Fruit fly (Drosophila melanogaster) whole organism, embryonic: ENCODE results near the gene cue.

Experiments
- Abd-B ChIP-seq: fragments of 200-800 bp; sonication (Bioruptor generic); optimal IDR thresholded peaks from 2 replicates; lab custom pipeline; 2018; ENCODE audit warnings: missing biosample characterization, mild to moderate bottlenecking, missing genetic modification characterization, moderate library complexity
- Aef1 ChIP-seq: fragments of 200-800 bp; sonication (Bioruptor generic); IDR thresholded peaks from 3 replicates; pipeline ENCODE4 v1.3.6; 2022; ENCODE audit warnings: missing biosample characterization, missing genetic modification characterization
- CG10431 ChIP-seq: fragments of 200-800 bp; sonication (Bioruptor generic); optimal IDR thresholded peaks from 3 replicates; lab custom pipeline; 2018; ENCODE audit warnings: missing biosample characterization, mild to moderate bottlenecking, missing genetic modification characterization
- CG12071 ChIP-seq: fragments of 200-800 bp; sonication (Bioruptor generic); optimal IDR thresholded peaks from 3 replicates; lab custom pipeline; 2018; ENCODE audit warnings: missing biosample characterization, mild to moderate bottlenecking, missing genetic modification characterization
- CG12219 ChIP-seq: fragments of 200-800 bp; sonication (Bioruptor generic); optimal IDR thresholded peaks from 3 replicates; lab custom pipeline; 2018; ENCODE audit warnings: missing biosample characterization, mild to moderate bottlenecking, missing genetic modification characterization
- CG14014 ChIP-seq: fragments of 200-800 bp; sonication (Bioruptor generic); IDR thresholded peaks from 2 replicates; pipeline ENCODE4 v1.3.6; 2022; ENCODE audit warnings: missing biosample characterization, missing genetic modification characterization
- CG14710 ChIP-seq: fragments of 200-800 bp; sonication (Bioruptor generic); optimal IDR thresholded peaks from 3 replicates; lab custom pipeline; 2019; ENCODE audit warnings: missing biosample characterization, mild to moderate bottlenecking, missing genetic modification characterization, moderate library complexity
- CG15269 ChIP-seq: fragments of 200-800 bp; sonication (Bioruptor generic); optimal IDR thresholded peaks from 2 replicates; lab custom pipeline; 2018; ENCODE audit warnings: missing biosample characterization, mild to moderate bottlenecking, missing genetic modification characterization, moderate library complexity
- CG16779 ChIP-seq: fragments of 200-800 bp; sonication (Bioruptor generic); IDR thresholded peaks from 2 replicates; pipeline ENCODE4 v1.3.6; 2022; ENCODE audit warnings: missing biosample characterization, missing genetic modification characterization
- CG16813 ChIP-seq: fragments of 200-800 bp; sonication (Bioruptor generic); IDR thresholded peaks from 3 replicates; pipeline ENCODE4 v1.3.6; 2022; ENCODE audit warnings: missing biosample characterization, missing genetic modification characterization; ENCODE audit not compliant: partially characterized antibody
- CG17912 ChIP-seq: fragments of 200-800 bp; sonication (Bioruptor generic); optimal IDR thresholded peaks from 2 replicates; lab custom pipeline; 2018; ENCODE audit warnings: missing biosample characterization, mild to moderate bottlenecking, missing genetic modification characterization
- CG1792 ChIP-seq: fragments of 200-800 bp; sonication (Bioruptor generic); optimal IDR thresholded peaks from 2 replicates; lab custom pipeline; 2016; ENCODE audit warnings: missing biosample characterization, missing genetic modification characterization
- CG18619 ChIP-seq: fragments of 200-800 bp; sonication (Bioruptor generic); optimal IDR thresholded peaks from 3 replicates; lab custom pipeline; 2017; ENCODE audit warnings: missing biosample characterization, mild to moderate bottlenecking, missing genetic modification characterization
- CG4360 ChIP-seq: fragments of 200-800 bp; sonication (Bioruptor generic); IDR thresholded peaks from 2 replicates; pipeline ENCODE4 v1.3.6; 2022; ENCODE audit warnings: missing biosample characterization, missing genetic modification characterization
- CG5180 ChIP-seq: fragments of 200-800 bp; sonication (Bioruptor generic); optimal IDR thresholded peaks from 3 replicates; lab custom pipeline; 2017; ENCODE audit warnings: missing biosample characterization, missing genetic modification characterization, mild to moderate bottlenecking, moderate library complexity, missing genetic modification reagents
- CG8924 ChIP-seq: fragments of 200-800 bp; optimal IDR thresholded peaks from 3 replicates; lab custom pipeline; 2019; ENCODE audit warnings: missing biosample characterization, mild to moderate bottlenecking, missing genetic modification characterization, moderate library complexity
- Dref ChIP-seq: fragments of 200-800 bp; sonication (Bioruptor generic); IDR thresholded peaks from 2 replicates; pipeline ENCODE4 v1.3.6; 2022; ENCODE audit warnings: missing biosample characterization, missing genetic modification characterization
- Hsf ChIP-seq: fragments of 200-800 bp; sonication (Bioruptor generic); optimal IDR thresholded peaks from 3 replicates; lab custom pipeline; 2016; ENCODE audit warnings: missing biosample characterization, missing genetic modification characterization
- Kr ChIP-seq: fragments of 200-800 bp; sonication (Bioruptor generic); optimal IDR thresholded peaks from 2 replicates; lab custom pipeline; 2017; ENCODE audit warnings: missing biosample characterization, mild to moderate bottlenecking, missing genetic modification characterization
- Myb ChIP-seq: fragments of 200-800 bp; sonication (Bioruptor generic); optimal IDR thresholded peaks from 2 replicates; lab custom pipeline; 2016; ENCODE audit warnings: missing biosample characterization, missing genetic modification characterization
- NC2β ChIP-seq: fragments of 200-800 bp; sonication (Bioruptor generic); optimal IDR thresholded peaks from 2 replicates; lab custom pipeline; 2016; ENCODE audit warnings: missing biosample characterization, missing genetic modification characterization
- Scr ChIP-seq: fragments of 200-800 bp; sonication (Bioruptor generic); IDR thresholded peaks from 2 replicates; pipeline ENCODE4 v1.3.6; 2022; ENCODE audit warnings: missing biosample characterization, missing genetic modification characterization; ENCODE audit not compliant: partially characterized antibody
- Sox102F ChIP-seq: fragments of 200-800 bp; sonication (Bioruptor generic); optimal IDR thresholded peaks from 2 replicates; lab custom pipeline; 2018; ENCODE audit warnings: missing biosample characterization, mild to moderate bottlenecking, missing genetic modification characterization, moderate library complexity
- az2 ChIP-seq: fragments of 200-800 bp; sonication (Bioruptor generic); optimal IDR thresholded peaks from 3 replicates; lab custom pipeline; 2016; ENCODE audit warnings: missing biosample characterization, missing genetic modification characterization
- bowl ChIP-seq: fragments of 200-800 bp; sonication (Bioruptor generic); IDR thresholded peaks from 2 replicates; pipeline ENCODE4 v1.3.6; 2022; ENCODE audit warnings: missing biosample characterization, missing genetic modification characterization
- crc ChIP-seq: fragments of 200-800 bp; sonication (Bioruptor generic); optimal IDR thresholded peaks from 2 replicates; lab custom pipeline; 2016; ENCODE audit warnings: missing biosample characterization, missing genetic modification characterization
- croc ChIP-seq: fragments of 200-800 bp; sonication (Bioruptor generic); conservative IDR thresholded peaks from 3 replicates; pipeline ENCODE4 v1.3.6; 2022; ENCODE audit warnings: missing biosample characterization, missing genetic modification characterization
- dysf ChIP-seq: fragments of 200-800 bp; sonication (Bioruptor generic); IDR thresholded peaks from 3 replicates; pipeline ENCODE4 v1.3.6; 2022; ENCODE audit warnings: missing biosample characterization, missing genetic modification characterization
- eyg ChIP-seq: fragments of 200-800 bp; sonication (Bioruptor generic); optimal IDR thresholded peaks from 3 replicates; lab custom pipeline; 2016; ENCODE audit warnings: missing biosample characterization, missing genetic modification characterization
- gfzf ChIP-seq: fragments of 200-800 bp; sonication (Bioruptor generic); optimal IDR thresholded peaks from 2 replicates; lab custom pipeline; 2016; ENCODE audit warnings: missing biosample characterization, mild to moderate bottlenecking, missing genetic modification characterization, moderate library complexity
- gsb-n ChIP-seq: fragments of 200-800 bp; sonication (Bioruptor generic); optimal IDR thresholded peaks from 3 replicates; lab custom pipeline; 2018; ENCODE audit warnings: missing biosample characterization, mild to moderate bottlenecking, missing genetic modification characterization
- hkb ChIP-seq, 2 experiments: fragments of 200-800 bp in 1 of 2; fragments of >200 bp in 1 of 2; sonication (Bioruptor generic) in 1 of 2; IDR thresholded peaks in 1 of 2; optimal IDR thresholded peaks in 1 of 2; 2 replicates each; pipeline versions ENCODE4 v1.3.6 to Lab custom; 2017 to 2022; ENCODE audit warnings: missing biosample characterization in 1 of 2, missing genetic modification characterization in 1 of 2
- ind ChIP-seq: fragments of 200-800 bp; sonication (Bioruptor generic); optimal IDR thresholded peaks from 3 replicates; lab custom pipeline; 2016; ENCODE audit warnings: missing biosample characterization, missing genetic modification characterization
- lilli ChIP-seq: fragments of 200-800 bp; sonication (Bioruptor generic); optimal IDR thresholded peaks from 3 replicates; lab custom pipeline; 2016; ENCODE audit warnings: missing biosample characterization, missing genetic modification characterization
- maf-S ChIP-seq: fragments of 200-800 bp; sonication (Bioruptor generic); optimal IDR thresholded peaks from 2 replicates; lab custom pipeline; 2016; ENCODE audit warnings: missing biosample characterization, missing genetic modification characterization
- mirr ChIP-seq: fragments of 200-800 bp; sonication (Bioruptor generic); optimal IDR thresholded peaks from 3 replicates; lab custom pipeline; 2018; ENCODE audit warnings: missing biosample characterization, mild to moderate bottlenecking, missing genetic modification characterization
- nau ChIP-seq: fragments of 200-800 bp; sonication (Bioruptor generic); optimal IDR thresholded peaks from 3 replicates; lab custom pipeline; 2017; ENCODE audit warnings: missing biosample characterization, mild to moderate bottlenecking, missing genetic modification characterization, missing genetic modification reagents
- nerfin-1 ChIP-seq: fragments of 200-800 bp; sonication (Bioruptor generic); optimal IDR thresholded peaks from 3 replicates; lab custom pipeline; 2019; ENCODE audit warnings: missing biosample characterization, mild to moderate bottlenecking, missing genetic modification characterization, moderate library complexity
- onecut ChIP-seq: fragments of 200-800 bp; sonication (Bioruptor generic); IDR thresholded peaks from 2 replicates; pipeline ENCODE4 v1.3.6; 2022; ENCODE audit warnings: missing biosample characterization, missing genetic modification characterization
- p53 ChIP-seq: fragments of 200-800 bp; sonication (Bioruptor generic); optimal IDR thresholded peaks from 2 replicates; lab custom pipeline; 2016; ENCODE audit warnings: missing biosample characterization, missing genetic modification characterization
- pan ChIP-seq, 4 experiments: fragments of >200 bp in 3 of 4; fragments of 200-800 bp in 1 of 4; sonication (Bioruptor generic) in 1 of 4; optimal IDR thresholded peaks in 3 of 4; IDR thresholded peaks in 1 of 4; 2 replicates each; pipeline versions ENCODE4 v1.3.6 to Lab custom; 2017 to 2022; ENCODE audit warnings: missing biosample characterization in 2 of 4, missing genetic modification characterization in 2 of 4, mixed read lengths in 1 of 4
- psq ChIP-seq: fragments of 200-800 bp; sonication (Bioruptor generic); optimal IDR thresholded peaks from 2 replicates; lab custom pipeline; 2017; ENCODE audit warnings: missing biosample characterization, missing genetic modification characterization
- repo ChIP-seq: fragments of 200-800 bp; sonication (Bioruptor generic); optimal IDR thresholded peaks from 2 replicates; lab custom pipeline; 2016; ENCODE audit warnings: missing biosample characterization, missing genetic modification characterization
- sens-2 ChIP-seq: fragments of 200-800 bp; sonication (Bioruptor generic); IDR thresholded peaks from 2 replicates; pipeline ENCODE4 v1.3.6; 2022; ENCODE audit warnings: missing biosample characterization, missing genetic modification characterization
- sob ChIP-seq: fragments of 200-800 bp; sonication (Bioruptor generic); IDR thresholded peaks from 2 replicates; pipeline ENCODE4 v1.3.6; 2022; ENCODE audit warnings: missing biosample characterization, missing genetic modification characterization
- stwl ChIP-seq: fragments of 200-800 bp; sonication (Bioruptor generic); optimal IDR thresholded peaks from 3 replicates; lab custom pipeline; 2018; ENCODE audit warnings: missing biosample characterization, mild to moderate bottlenecking, missing genetic modification characterization, moderate library complexity
- trem ChIP-seq: fragments of 200-800 bp; optimal IDR thresholded peaks from 3 replicates; lab custom pipeline; 2019; ENCODE audit warnings: missing biosample characterization, mild to moderate bottlenecking, missing genetic modification characterization, moderate library complexity
- ttk ChIP-seq: fragments of 200-800 bp; sonication (Bioruptor generic); IDR thresholded peaks from 2 replicates; pipeline ENCODE4 v2.1.2; 2022; ENCODE audit warnings: missing biosample characterization, missing genetic modification characterization

cue gene

DNA sequence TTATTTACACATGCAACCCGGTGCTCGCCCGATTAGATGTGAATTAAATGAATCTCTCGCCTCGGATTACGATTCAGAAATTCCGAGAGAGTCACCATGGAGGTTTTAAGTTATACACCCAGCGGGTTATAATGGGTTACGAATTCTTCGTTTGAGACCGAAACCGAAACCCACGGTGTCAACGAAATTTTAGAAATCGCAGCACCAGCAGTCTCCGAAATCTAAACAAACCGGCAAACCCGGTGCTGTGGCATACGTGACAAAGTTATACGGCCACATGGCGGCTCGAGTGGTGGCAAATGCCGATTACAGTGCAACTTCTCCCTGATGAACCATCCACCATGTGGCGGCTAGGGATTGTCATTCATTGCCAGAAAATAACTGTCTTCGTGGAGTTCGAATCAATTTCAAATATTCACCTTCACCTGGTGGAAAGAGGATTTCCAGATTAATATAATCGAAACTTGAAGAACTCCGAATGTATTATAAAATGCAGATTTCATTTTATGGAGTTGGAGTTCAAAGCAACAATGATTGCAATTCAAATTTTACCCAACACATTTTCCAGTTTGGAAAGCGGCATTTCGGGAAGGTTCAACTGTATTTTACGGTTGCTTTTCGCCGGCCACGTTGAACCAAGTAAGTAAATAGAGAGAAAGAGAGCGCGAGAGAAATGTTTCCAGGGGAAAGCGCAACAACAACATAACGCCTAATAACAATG, 1.1 kb downstream of the cue start (continued):
- TF ChIP-seq CG10431 (peak; percentile 60), ind (GFP tag; lab: Kevin White, UChicago) (peak; percentile 78), nerfin-1 (tag; lab: Kevin White, UChicago) (peak; percentile 70), Aef1 (GFP tag; lab: Robert Waterston, UW) (peak; percentile 37; the same call in 1 of the 3 replicates), psq (peak; percentile 24), CG16813 (no peak), Abd-B (peak; percentile 73), maf-S (GFP tag; lab: Kevin White, UChicago) (peak; percentile 31), bowl (no peak), Kr (GFP tag; lab: Kevin White, UChicago) (no peak), pan (optimal IDR thresholded peaks at IDR 0.05; lab: Kevin White, UChicago) (no peak), pan (GFP tag; optimal IDR thresholded peaks at IDR 0.05 in 1 of 2, IDR thresholded peaks at IDR 0.05 in 1 of 2) (peak in 1 of 2 experiments; percentile 46), croc (GFP tag; lab: Robert Waterston, UW) (peak; percentile 76), Myb (GFP tag; lab: Kevin White, UChicago) (no peak), nau (GFP tag; lab: Kevin White, UChicago) (no peak), CG17912 (GFP tag; lab: Kevin White, UChicago) (no peak), sens-2 (GFP tag; lab: Robert Waterston, UW) (0 out of 2 replicates have a peak, but pooled peaks have one; percentile 32), repo (GFP tag; lab: Kevin White, UChicago) (peak; percentile 43), CG1792 (GFP tag; lab: Kevin White, UChicago) (peak; percentile 46), Scr (GFP tag; lab: Robert Waterston, UW) (no peak), sob (GFP tag; lab: Robert Waterston, UW) (peak; percentile 50; the same call in 1 of the 2 replicates), onecut (GFP tag; lab: Robert Waterston, UW) (peak; percentile 65), eyg (GFP tag; lab: Kevin White, UChicago) (peak; percentile 7), mirr (GFP tag; lab: Kevin White, UChicago) (no peak), dysf (GFP tag; lab: Robert Waterston, UW) (peak; percentile 71), trem (peak; percentile 56), CG15269 (peak; percentile 58), CG12219 (GFP tag; lab: Kevin White, UChicago) (peak; percentile 68), CG16779 (GFP tag; lab: Robert Waterston, UW) (no peak), ttk (GFP tag; lab: Robert Waterston, UW) (peak; percentile 53), CG12071 (peak; percentile 53), crc (GFP tag; lab: Kevin White, UChicago) (no peak), az2 (GFP tag; lab: Kevin White, UChicago) (peak; percentile 78), Dref (no peak), CG8924 (peak; percentile 81), CG4360 (GFP tag; lab: Robert Waterston, UW) (peak; percentile 67; the same call in 1 of the 2 replicates), p53 (GFP tag; lab: Kevin White, UChicago) (no peak), CG18619 (peak; percentile 78), gsb-n (tag; lab: Kevin White, UChicago) (peak; percentile 82), gfzf (GFP tag; lab: Kevin White, UChicago) (peak; percentile 13), CG5180 (GFP tag; lab: Kevin White, UChicago) (peak; percentile 62), hkb (optimal IDR thresholded peaks at IDR 0.05; lab: Kevin White, UChicago) (no peak), hkb (GFP tag; IDR thresholded peaks at IDR 0.05; lab: Robert Waterston, UW) (peak; percentile 69), lilli (GFP tag; lab: Kevin White, UChicago) (peak; percentile 79), CG14014 (GFP tag; lab: Robert Waterston, UW) (peak; percentile 49; the same call in 1 of the 2 replicates), CG14710 (peak; percentile 67), Hsf (GFP tag; lab: Kevin White, UChicago) (peak; percentile 73), NC2β (GFP tag; lab: Kevin White, UChicago) (peak; percentile 69), stwl (tag; lab: Kevin White, UChicago) (no peak), Sox102F (GFP tag; lab: Kevin White, UChicago) (peak; percentile 80)
